Worm (Caenorhabditis elegans) whole organism, L4/young adult: ENCODE results near the gene Y67D8C.7.

Experiments
- W03F9.2 ChIP-seq: fragments of 150-350 bp; optimal IDR thresholded peaks from 2 replicates; lab custom pipeline; 2014; ENCODE audit warnings: missing biosample characterization, missing genetic modification characterization
- dao-5 ChIP-seq: sonication (generic microtip); optimal IDR thresholded peaks from 2 replicates; lab custom pipeline; 2016; ENCODE audit warnings: missing genotype, missing genetic modification characterization, moderate library complexity, missing compliant biosample characterization
- him-1 ChIP-seq: sonication (generic microtip); optimal IDR thresholded peaks from 2 replicates; lab custom pipeline; 2016; ENCODE audit warnings: missing genotype, missing genetic modification reagents, missing genetic modification characterization, missing compliant biosample characterization

Gene Y67D8C.7

DNA sequence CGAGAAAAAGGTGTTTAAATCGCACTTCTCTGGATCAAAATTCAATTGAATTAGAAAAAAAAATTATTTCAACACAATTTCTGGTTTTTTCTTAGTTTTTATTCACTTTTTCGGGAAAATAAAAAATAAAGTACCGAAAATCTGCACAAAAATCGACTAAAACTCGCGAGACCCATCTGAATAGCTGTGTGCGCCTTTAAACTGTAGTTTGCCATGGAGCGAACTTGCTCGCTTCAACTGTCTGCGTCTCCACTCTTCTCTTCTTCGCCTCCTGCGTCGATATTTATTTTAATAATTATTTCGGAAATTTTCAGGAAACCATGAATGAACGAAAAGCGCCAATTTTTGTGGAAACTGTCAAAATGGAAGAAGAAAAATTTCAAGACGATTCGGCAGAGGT, 10.9 kb downstream of the Y67D8C.7 start:
- TF ChIP-seq W03F9.2 (tag; lab: Kevin White, UChicago) = no peak
- TF ChIP-seq him-1 (tag; lab: Kevin White, UChicago) = no peak
- TF ChIP-seq dao-5 (tag; lab: Kevin White, UChicago) = no peak

DNA sequence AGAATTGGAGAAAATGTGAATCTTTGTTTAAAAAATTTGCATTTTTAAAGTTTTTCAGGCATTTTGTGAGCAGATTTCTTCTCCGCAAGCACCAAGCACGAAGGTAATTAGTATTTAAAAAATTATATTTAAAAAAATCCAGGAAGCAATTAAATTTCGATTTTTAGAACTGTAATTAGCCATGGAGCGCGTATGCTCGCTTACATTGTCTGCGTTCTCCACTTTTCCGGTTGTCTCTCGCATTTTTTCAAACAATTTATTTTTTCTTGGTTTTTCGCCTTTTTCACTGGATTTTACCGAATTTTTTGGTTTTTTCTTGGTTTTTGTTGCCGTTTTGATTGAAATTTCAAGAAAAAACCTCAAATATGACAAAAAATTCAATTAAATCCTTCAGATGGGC, 11.4 kb downstream of the Y67D8C.7 start:
- TF ChIP-seq him-1 (tag; lab: Kevin White, UChicago) (no peak), W03F9.2 (tag; lab: Kevin White, UChicago) (no peak), dao-5 (tag; lab: Kevin White, UChicago) (no peak)

DNA sequence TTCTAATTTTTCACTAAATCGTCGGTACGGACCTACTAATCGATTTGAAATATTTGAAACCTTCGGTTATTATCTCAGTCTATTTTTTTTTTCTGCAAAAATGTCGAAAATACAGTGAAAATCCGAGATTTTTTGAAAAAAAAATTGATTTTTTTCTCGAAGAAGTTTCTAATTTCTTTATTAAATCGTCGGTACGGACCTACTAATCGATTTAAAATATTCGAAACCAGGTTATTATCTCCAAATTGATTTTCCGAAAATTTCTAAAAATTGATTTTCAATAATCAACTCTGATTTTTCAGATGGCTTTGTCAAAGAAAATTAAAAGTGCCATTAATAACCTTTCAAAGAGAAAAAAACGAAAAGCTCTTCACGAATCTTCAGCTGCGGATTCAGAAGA, 13.3 kb downstream of the Y67D8C.7 start, which contains the start of gene ivph-3:
TSS of gene ivph-3 (plus strand) at position 301 of the 400 bp plus-strand sequence.
- TF ChIP-seq dao-5 (tag; lab: Kevin White, UChicago) (no peak), W03F9.2 (tag; lab: Kevin White, UChicago) (no peak), him-1 (tag; lab: Kevin White, UChicago) (no peak)

DNA sequence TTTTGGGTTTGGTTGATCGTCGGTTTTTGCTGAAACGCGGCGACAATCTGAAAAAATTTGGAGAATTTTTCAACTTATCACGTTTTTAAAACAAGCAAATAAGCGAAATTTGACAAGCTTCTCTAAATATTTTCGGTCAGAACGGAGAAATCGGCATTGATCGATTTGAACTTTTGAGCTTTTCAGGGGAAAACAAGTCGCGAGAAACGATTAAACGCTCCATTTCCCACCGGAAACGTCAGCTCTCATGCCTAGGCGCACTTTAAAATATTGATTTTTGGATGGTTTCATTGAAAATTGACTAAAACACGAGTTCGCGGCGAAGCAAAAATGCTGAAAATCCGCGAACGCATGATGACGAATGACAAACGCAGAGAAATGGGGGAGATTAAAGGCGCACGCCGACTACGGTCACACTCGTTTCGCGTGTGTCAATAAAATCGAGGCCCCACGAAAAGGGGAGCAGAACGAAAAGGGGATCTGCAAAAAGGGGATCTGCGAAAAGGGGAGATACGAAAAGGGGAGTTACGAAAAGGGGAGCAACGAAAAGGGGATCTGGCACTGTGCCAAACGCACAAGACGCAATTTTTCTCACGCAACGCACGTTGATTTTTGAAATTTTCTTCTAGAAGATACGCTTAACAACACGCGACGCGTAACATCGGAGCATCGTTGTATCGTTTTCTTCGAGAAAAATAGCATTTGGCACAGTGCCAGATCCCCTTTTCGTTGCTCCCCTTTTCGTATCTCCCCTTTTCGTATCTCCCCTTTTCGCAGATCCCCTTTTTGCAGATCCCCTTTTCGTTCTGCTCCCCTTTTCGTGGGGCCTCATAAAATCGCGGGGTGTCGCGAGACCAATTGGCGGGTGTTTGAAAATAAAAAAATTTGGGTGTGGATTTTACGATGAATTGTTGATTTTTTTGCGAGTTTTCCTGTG, 16.4 kb downstream of the Y67D8C.7 start, which contains the start of gene eel-1:
TSS of gene eel-1 (minus strand) at position 51 of the 937 bp plus-strand sequence.
- TF ChIP-seq W03F9.2 (tag; lab: Kevin White, UChicago) (peak; percentile 72), him-1 (tag; lab: Kevin White, UChicago) (peak; percentile 85), dao-5 (tag; lab: Kevin White, UChicago) (peak; percentile 3)

DNA sequence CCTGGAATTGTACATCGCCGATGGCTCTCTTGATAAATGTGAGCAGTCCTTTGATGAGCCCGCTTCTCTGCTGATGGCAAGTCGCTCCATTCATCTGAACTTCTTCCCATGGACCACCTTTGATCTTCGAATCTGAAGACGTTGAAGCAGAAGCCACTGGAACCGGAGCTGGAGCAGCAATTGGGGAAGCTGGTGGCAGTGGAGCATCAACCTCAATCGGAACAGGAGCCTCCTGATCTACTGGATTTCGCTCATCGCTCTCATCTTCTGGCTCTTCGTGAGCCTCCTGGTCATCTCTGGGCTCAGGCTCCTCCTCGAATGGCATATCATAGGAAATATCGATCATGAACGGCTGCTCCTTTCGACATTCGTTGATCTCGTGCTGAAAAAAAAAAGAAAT, 19.8 kb downstream of the Y67D8C.7 start:
- TF ChIP-seq him-1 (tag; lab: Kevin White, UChicago) (no peak), W03F9.2 (tag; lab: Kevin White, UChicago) (no peak), dao-5 (tag; lab: Kevin White, UChicago) (no peak)

DNA sequence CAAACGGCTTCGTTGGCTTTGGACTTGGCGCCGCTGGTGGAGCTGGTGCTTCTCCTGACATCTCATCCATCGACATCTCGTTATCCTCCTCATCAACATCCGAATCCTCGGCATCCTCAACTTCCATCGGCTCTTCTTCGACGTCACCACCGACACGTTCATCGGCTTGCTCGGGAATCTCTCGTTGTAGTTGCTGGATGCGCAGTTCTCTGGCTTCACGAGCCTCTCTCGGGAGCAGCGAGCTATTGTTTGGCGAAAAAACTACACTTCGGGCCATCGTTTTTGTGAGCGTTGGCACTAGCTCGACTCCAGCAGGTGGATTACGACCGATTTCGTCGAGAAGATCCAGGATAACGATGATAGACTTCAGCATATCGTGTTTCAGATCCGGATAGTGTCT, 20.7 kb downstream of the Y67D8C.7 start:
- TF ChIP-seq him-1 (tag; lab: Kevin White, UChicago) (no peak), W03F9.2 (tag; lab: Kevin White, UChicago) (no peak), dao-5 (tag; lab: Kevin White, UChicago) (no peak)

DNA sequence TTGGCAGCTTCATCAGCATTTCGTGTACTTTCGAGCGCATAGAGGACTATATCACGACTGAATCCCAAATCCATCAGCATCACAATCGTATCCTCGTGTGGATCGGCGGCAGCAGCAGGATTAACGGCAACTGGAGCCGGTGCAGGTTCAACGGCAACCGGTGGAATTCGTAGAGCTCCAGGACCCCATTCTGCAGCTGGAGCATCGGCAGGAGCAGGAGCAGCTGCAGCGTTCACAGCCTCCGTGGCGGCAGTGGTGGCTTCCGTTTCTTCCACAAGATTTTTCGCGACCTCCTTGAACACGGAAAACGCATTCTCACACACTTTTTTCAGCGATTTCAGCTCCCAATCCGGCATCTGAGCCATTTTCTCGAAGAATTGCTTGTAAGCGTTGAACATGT, 22.6 kb downstream of the Y67D8C.7 start:
- TF ChIP-seq dao-5 (tag; lab: Kevin White, UChicago) (no peak), W03F9.2 (tag; lab: Kevin White, UChicago) (no peak), him-1 (tag; lab: Kevin White, UChicago) (no peak)

DNA sequence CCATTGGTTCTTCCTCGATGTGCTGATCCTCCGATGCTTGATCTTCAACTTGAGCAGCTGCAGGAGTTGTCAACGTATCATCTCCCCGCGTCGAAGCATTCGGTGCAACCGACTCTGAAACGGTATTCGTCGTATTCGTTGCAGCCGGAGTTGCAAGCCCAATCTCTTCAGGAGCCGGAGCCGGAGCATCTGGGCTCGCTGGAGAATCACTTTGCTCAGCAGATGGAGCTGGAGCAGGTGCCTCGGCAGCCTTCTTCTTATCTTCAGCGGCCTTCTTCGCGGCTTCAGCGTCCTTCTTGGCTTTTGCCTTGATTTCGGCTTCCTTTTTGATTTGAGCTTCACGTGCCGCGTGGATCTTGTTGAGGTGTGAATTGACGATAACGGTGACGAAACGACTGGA, 28.0 kb downstream of the Y67D8C.7 start:
- no peak for TF ChIP-seq dao-5 (tag; lab: Kevin White, UChicago)
- TF ChIP-seq W03F9.2 (tag; lab: Kevin White, UChicago) = no peak
- no peak for TF ChIP-seq him-1 (tag; lab: Kevin White, UChicago)

DNA sequence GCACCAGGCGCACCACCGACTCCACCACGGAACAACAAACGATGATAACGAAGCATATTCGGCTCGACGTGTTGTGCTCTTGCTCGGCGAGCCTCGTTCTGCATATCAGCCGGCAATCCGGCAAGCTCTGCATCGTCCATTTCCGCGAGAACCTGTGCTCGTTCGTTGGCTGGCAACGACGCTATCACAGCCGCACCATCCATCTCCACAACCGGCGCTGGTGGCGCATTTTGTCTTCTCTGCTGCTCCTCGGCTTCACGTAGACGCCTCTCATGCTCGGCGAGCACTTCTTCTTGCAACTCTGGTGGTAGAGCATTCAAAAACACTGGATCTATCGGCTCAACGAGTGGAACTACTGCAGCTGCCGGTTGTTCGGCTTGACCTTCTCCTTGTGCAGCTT, 28.8 kb downstream of the Y67D8C.7 start:
- no peak for TF ChIP-seq W03F9.2 (tag; lab: Kevin White, UChicago)
- no peak for TF ChIP-seq dao-5 (tag; lab: Kevin White, UChicago)
- TF ChIP-seq him-1 (tag; lab: Kevin White, UChicago) = no peak

DNA sequence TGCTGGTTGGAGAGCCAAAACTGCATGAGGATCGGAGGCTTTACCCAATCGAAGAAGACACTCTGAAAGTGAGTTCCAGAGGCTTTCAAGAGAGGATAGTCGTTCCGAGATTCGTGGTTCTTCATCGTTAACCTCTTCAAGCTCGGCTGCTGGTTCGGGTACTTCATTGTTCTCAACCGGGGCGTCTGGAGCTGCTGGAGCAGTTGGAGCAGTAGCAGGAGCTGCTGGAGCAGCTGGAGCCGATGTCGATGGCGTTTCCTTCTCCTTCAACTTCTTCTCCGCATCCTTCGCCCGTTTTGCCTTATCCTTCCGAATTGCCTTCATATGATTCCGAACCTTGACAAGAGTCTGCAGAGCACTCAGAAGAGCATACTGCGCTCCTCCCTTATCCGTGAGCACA, 31.4 kb downstream of the Y67D8C.7 start:
- TF ChIP-seq W03F9.2 (tag; lab: Kevin White, UChicago) (no peak), him-1 (tag; lab: Kevin White, UChicago) (no peak), dao-5 (tag; lab: Kevin White, UChicago) (no peak)

DNA sequence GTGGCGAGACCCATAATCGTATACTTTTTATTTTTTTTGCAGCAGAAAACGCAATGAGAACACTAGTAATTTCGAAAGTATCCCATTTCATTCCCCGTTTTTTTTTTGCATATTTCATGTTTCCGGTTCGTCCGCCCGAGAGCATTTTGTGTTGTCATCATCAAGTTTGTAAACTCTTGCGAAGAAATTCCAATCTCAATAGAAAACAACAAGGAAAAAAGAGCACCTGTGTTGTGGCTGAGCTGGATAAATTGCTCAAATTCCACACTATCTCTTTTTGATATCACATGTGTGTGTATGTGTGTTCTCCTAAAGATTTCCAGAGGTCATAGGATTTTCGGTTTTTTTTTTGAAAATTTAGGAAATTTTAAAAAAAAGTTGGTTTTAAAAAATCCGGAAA, 34.7 kb downstream of the Y67D8C.7 start:
- TF ChIP-seq him-1 (tag; lab: Kevin White, UChicago) (no peak), dao-5 (tag; lab: Kevin White, UChicago) (no peak), W03F9.2 (tag; lab: Kevin White, UChicago) (no peak)

DNA sequence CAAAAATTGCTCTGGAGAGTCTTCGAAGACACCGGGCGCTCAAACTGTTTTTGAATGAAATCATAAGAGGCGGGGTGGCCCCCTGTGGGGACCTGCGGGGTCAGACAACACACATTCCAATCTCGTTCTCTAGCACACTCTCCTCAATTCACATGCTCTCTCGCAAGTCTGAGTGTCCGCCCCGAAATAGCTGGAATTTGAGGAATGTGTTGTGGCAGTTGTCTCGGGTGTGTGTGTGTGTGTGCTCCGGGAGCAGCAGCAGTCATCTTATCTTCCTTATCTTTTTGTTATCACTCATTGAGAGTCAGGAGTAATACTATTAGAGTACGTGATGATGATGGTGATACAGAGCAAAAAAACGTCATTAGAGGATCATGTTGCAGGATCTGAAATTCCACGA, 36.9 kb downstream of the Y67D8C.7 start:
- no peak for TF ChIP-seq dao-5 (tag; lab: Kevin White, UChicago)
- no peak for TF ChIP-seq W03F9.2 (tag; lab: Kevin White, UChicago)
- TF ChIP-seq him-1 (tag; lab: Kevin White, UChicago) = no peak

DNA sequence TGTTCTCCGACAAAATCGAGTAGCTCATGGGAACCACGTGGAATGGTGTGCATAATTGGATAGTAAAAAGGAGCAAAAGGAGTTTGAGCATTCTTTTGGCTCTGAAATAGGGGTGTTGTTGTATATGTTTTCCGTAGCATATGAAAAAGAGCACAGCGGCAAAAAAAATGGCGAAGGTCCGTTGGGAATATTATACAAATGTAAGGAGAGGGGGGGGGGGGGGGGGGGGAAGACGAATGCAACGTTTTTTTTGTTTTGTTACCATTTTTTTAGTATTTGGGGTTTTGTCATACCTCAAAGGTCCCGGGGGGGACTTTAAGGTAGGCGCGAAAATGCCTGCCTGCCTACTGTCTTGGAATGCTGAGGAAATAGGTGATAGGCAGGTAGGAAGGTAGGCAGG, 37.9 kb downstream of the Y67D8C.7 start, which contains the start of gene ndnf-1:
TSS of gene ndnf-1 (minus strand) at position 101 of the 400 bp plus-strand sequence.
- TF ChIP-seq W03F9.2 (tag; lab: Kevin White, UChicago) (no peak), him-1 (tag; lab: Kevin White, UChicago) (no peak)
